Fruit fly (Drosophila melanogaster) whole organism, embryonic: Measurements from ENCODE around the gene Polr1H.

Experiments
- Asciz ChIP-seq: fragments of 200-800 bp; sonication (Bioruptor generic); optimal IDR thresholded peaks from 2 replicates; lab custom pipeline; 2017; ENCODE audit warnings: missing biosample characterization, mild to moderate bottlenecking, missing genetic modification characterization, missing genetic modification reagents
- CG10366 ChIP-seq: fragments of 200-800 bp; sonication (Bioruptor generic); IDR thresholded peaks from 2 replicates; pipeline ENCODE4 v1.3.6; 2022; ENCODE audit warnings: missing biosample characterization, missing genetic modification characterization
- CG10959 ChIP-seq: fragments of 200-800 bp; sonication (Bioruptor generic); IDR thresholded peaks from 2 replicates; pipeline ENCODE4 v1.3.6; 2022; ENCODE audit warnings: missing biosample characterization, missing genetic modification characterization
- CG12236 ChIP-seq: fragments of 200-800 bp; sonication (Bioruptor generic); optimal IDR thresholded peaks from 2 replicates; lab custom pipeline; 2016; ENCODE audit warnings: missing biosample characterization, missing genetic modification characterization
- CG12659 ChIP-seq: fragments of 200-800 bp; sonication (Bioruptor generic); optimal IDR thresholded peaks from 3 replicates; lab custom pipeline; 2017; ENCODE audit warnings: mild to moderate bottlenecking, missing biosample characterization, missing genetic modification reagents, missing genetic modification characterization
- CG13424 ChIP-seq: fragments of 200-800 bp; sonication (Bioruptor generic); optimal IDR thresholded peaks from 2 replicates; lab custom pipeline; 2019; ENCODE audit warnings: missing biosample characterization, mild to moderate bottlenecking, missing genetic modification characterization, moderate library complexity
- CG14050 ChIP-seq: fragments of 200-800 bp; sonication (Bioruptor generic); IDR thresholded peaks from 3 replicates; pipeline ENCODE4 v1.3.6; 2022; ENCODE audit warnings: missing biosample characterization, missing genetic modification characterization
- CG14710 ChIP-seq: fragments of 200-800 bp; sonication (Bioruptor generic); optimal IDR thresholded peaks from 3 replicates; lab custom pipeline; 2019; ENCODE audit warnings: missing biosample characterization, mild to moderate bottlenecking, missing genetic modification characterization, moderate library complexity
- CG14965 ChIP-seq: fragments of 200-800 bp; sonication (Bioruptor generic); optimal IDR thresholded peaks from 2 replicates; lab custom pipeline; 2016; ENCODE audit warnings: missing biosample characterization, missing genetic modification characterization, borderline replicate concordance
- CG17328 ChIP-seq: fragments of 200-800 bp; sonication (Bioruptor generic); IDR thresholded peaks from 2 replicates; pipeline ENCODE4 v1.3.6; 2022; ENCODE audit warnings: missing biosample characterization, missing genetic modification characterization
- CG2202 ChIP-seq: fragments of 200-800 bp; sonication (Bioruptor generic); optimal IDR thresholded peaks from 2 replicates; lab custom pipeline; 2018; ENCODE audit warnings: missing biosample characterization, mild to moderate bottlenecking, missing genetic modification characterization
- CG30403 ChIP-seq: fragments of 200-800 bp; sonication (Bioruptor generic); optimal IDR thresholded peaks from 3 replicates; lab custom pipeline; 2016; ENCODE audit warnings: missing biosample characterization, missing genetic modification characterization
- CG3726 ChIP-seq: fragments of 200-800 bp; sonication (Bioruptor generic); IDR thresholded peaks from 3 replicates; pipeline ENCODE4, ENCODE4 v1.3.6; 2022; ENCODE audit warnings: missing biosample characterization, missing genetic modification characterization
- CG42726 ChIP-seq: fragments of 200-800 bp; sonication (Bioruptor generic); IDR thresholded peaks from 2 replicates; pipeline ENCODE4 v1.3.6; 2022; ENCODE audit warnings: missing biosample characterization, missing genetic modification characterization; ENCODE audit not compliant: partially characterized antibody
- CG6765 ChIP-seq: fragments of 200-800 bp; sonication (Bioruptor generic); optimal IDR thresholded peaks from 3 replicates; lab custom pipeline; 2017; ENCODE audit warnings: missing biosample characterization, mild to moderate bottlenecking, missing genetic modification characterization
- CG7271 ChIP-seq: fragments of 200-800 bp; sonication (Bioruptor generic); optimal IDR thresholded peaks from 2 replicates; lab custom pipeline; 2018; ENCODE audit warnings: missing biosample characterization, mild to moderate bottlenecking, missing genetic modification characterization, moderate library complexity
- CG7357 ChIP-seq: fragments of 200-800 bp; sonication (Bioruptor generic); IDR thresholded peaks from 3 replicates; pipeline ENCODE4 v1.3.6; 2022; ENCODE audit warnings: missing biosample characterization, missing genetic modification characterization
- CG7745 ChIP-seq: fragments of 200-800 bp; sonication (Bioruptor generic); optimal IDR thresholded peaks from 2 replicates; lab custom pipeline; 2018; ENCODE audit warnings: missing biosample characterization, mild to moderate bottlenecking, missing genetic modification characterization, moderate library complexity
- CoRest ChIP-seq: fragments of 200-800 bp; sonication (Bioruptor generic); optimal IDR thresholded peaks from 3 replicates; lab custom pipeline; 2018; ENCODE audit warnings: missing biosample characterization, mild to moderate bottlenecking, missing genetic modification characterization, moderate library complexity
- D19A ChIP-seq: fragments of 200-800 bp; optimal IDR thresholded peaks from 3 replicates; lab custom pipeline; 2019; ENCODE audit warnings: missing biosample characterization, mild to moderate bottlenecking, missing genetic modification characterization, moderate library complexity
- Dref ChIP-seq: fragments of 200-800 bp; sonication (Bioruptor generic); IDR thresholded peaks from 2 replicates; pipeline ENCODE4 v1.3.6; 2022; ENCODE audit warnings: missing biosample characterization, missing genetic modification characterization
- Ets65A ChIP-seq: fragments of 200-800 bp; sonication (Bioruptor generic); peaks from one replicate; lab custom pipeline; 2016; ENCODE audit warnings: missing biosample characterization, missing genetic modification characterization
- GATAe ChIP-seq: fragments of 200-800 bp; sonication (Bioruptor generic); conservative IDR thresholded peaks from 2 replicates; pipeline ENCODE4 v1.3.6; 2022; ENCODE audit warnings: missing biosample characterization, missing genetic modification characterization
- Gsc ChIP-seq: fragments of 200-800 bp; sonication (Bioruptor generic); IDR thresholded peaks from 2 replicates; pipeline ENCODE4 v1.3.6; 2022; ENCODE audit warnings: missing biosample characterization, missing genetic modification characterization
- H15 ChIP-seq: fragments of 200-800 bp; sonication (Bioruptor generic); IDR thresholded peaks from 3 replicates; pipeline ENCODE4 v1.3.6; 2022; ENCODE audit warnings: missing biosample characterization, missing genetic modification characterization
- HLH4C ChIP-seq: fragments of 200-800 bp; sonication (Bioruptor generic); IDR thresholded peaks from 3 replicates; pipeline ENCODE4 v1.3.6; 2022; ENCODE audit warnings: missing biosample characterization, missing genetic modification characterization; ENCODE audit not compliant: partially characterized antibody
- Optix ChIP-seq: fragments of 200-800 bp; sonication (Bioruptor generic); IDR thresholded peaks from 3 replicates; pipeline ENCODE4 v1.3.6; 2022; ENCODE audit warnings: missing biosample characterization, missing genetic modification characterization
- Poxn ChIP-seq: fragments of 200-800 bp; sonication (Bioruptor generic); IDR thresholded peaks from 2 replicates; pipeline ENCODE4 v1.3.6; 2022; ENCODE audit warnings: missing biosample characterization, missing genetic modification characterization
- Sox100B ChIP-seq: fragments of 200-800 bp; sonication (Bioruptor generic); optimal IDR thresholded peaks from 3 replicates; lab custom pipeline; 2018; ENCODE audit warnings: missing biosample characterization, mild to moderate bottlenecking, missing genetic modification characterization
- Sry-β ChIP-seq: fragments of 200-800 bp; sonication (Bioruptor generic); optimal IDR thresholded peaks from 2 replicates; lab custom pipeline; 2018; ENCODE audit warnings: missing biosample characterization, mild to moderate bottlenecking, missing genetic modification characterization, moderate library complexity
- Ssrp ChIP-seq: fragments of 200-800 bp; sonication (Bioruptor generic); optimal IDR thresholded peaks from 2 replicates; lab custom pipeline; 2018; ENCODE audit warnings: missing biosample characterization, mild to moderate bottlenecking, missing genetic modification characterization, moderate library complexity
- Stat92E ChIP-seq, 3 experiments: fragments of >200 bp in 2 of 3; fragments of 200-800 bp in 1 of 3; sonication (Bioruptor generic) in 1 of 3; optimal IDR thresholded peaks; 2 replicates each; lab custom pipeline; 2017 to 2019; ENCODE audit warnings: missing biosample characterization in 3 of 3, missing genetic modification characterization in 3 of 3, mild to moderate bottlenecking in 1 of 3, moderate library complexity in 1 of 3
- Usf ChIP-seq: fragments of 200-800 bp; sonication (Bioruptor generic); optimal IDR thresholded peaks from 2 replicates; lab custom pipeline; 2017; ENCODE audit warnings: missing genotype, missing biosample characterization, missing genetic modification characterization
- ara ChIP-seq: fragments of 200-800 bp; sonication (Bioruptor generic); IDR thresholded peaks from 2 replicates; pipeline ENCODE4 v1.3.6; 2022; ENCODE audit warnings: missing biosample characterization, missing genetic modification characterization
- cwo ChIP-seq: fragments of 200-800 bp; sonication (Bioruptor generic); optimal IDR thresholded peaks from 3 replicates; lab custom pipeline; 2017; ENCODE audit warnings: missing biosample characterization, missing genetic modification characterization, mild to moderate bottlenecking, moderate library complexity, missing genetic modification reagents
- dan ChIP-seq: fragments of 200-800 bp; sonication (Bioruptor generic); IDR thresholded peaks from 2 replicates; pipeline ENCODE4 v1.3.6; 2022; ENCODE audit warnings: missing biosample characterization, missing genetic modification characterization
- eyg ChIP-seq: fragments of 200-800 bp; sonication (Bioruptor generic); optimal IDR thresholded peaks from 3 replicates; lab custom pipeline; 2016; ENCODE audit warnings: missing biosample characterization, missing genetic modification characterization
- fd102C ChIP-seq: fragments of 200-800 bp; sonication (Bioruptor generic); optimal IDR thresholded peaks from 2 replicates; lab custom pipeline; 2018; ENCODE audit warnings: missing biosample characterization, mild to moderate bottlenecking, missing genetic modification characterization, moderate library complexity
- fru ChIP-seq: fragments of >200 bp; optimal IDR thresholded peaks from 2 replicates; lab custom pipeline; 2017
- gce ChIP-seq: fragments of 200-800 bp; sonication (Bioruptor generic); IDR thresholded peaks from 3 replicates; pipeline ENCODE4 v1.3.6; 2022; ENCODE audit warnings: missing biosample characterization, missing genetic modification characterization
- gcm ChIP-seq: fragments of 200-800 bp; sonication (Bioruptor generic); optimal IDR thresholded peaks from 2 replicates; lab custom pipeline; 2019; ENCODE audit warnings: missing biosample characterization, mild to moderate bottlenecking, missing genetic modification characterization, moderate library complexity
- grau ChIP-seq: fragments of 200-800 bp; optimal IDR thresholded peaks from 3 replicates; lab custom pipeline; 2019; ENCODE audit warnings: missing biosample characterization, mild to moderate bottlenecking, missing genetic modification characterization, moderate library complexity
- ham ChIP-seq: fragments of 200-800 bp; sonication (Bioruptor generic); IDR thresholded peaks from 2 replicates; pipeline ENCODE4 v1.3.6; 2022; ENCODE audit warnings: missing biosample characterization, missing genetic modification characterization
- maf-S ChIP-seq: fragments of 200-800 bp; sonication (Bioruptor generic); optimal IDR thresholded peaks from 2 replicates; lab custom pipeline; 2016; ENCODE audit warnings: missing biosample characterization, missing genetic modification characterization
- mld ChIP-seq: fragments of 200-800 bp; sonication (Bioruptor generic); IDR thresholded peaks from 3 replicates; pipeline ENCODE4 v1.3.6; 2022; ENCODE audit warnings: missing biosample characterization, missing genetic modification characterization; ENCODE audit not compliant: partially characterized antibody
- pnt ChIP-seq: fragments of 200-800 bp; sonication (Bioruptor generic); optimal IDR thresholded peaks from 3 replicates; lab custom pipeline; 2016; ENCODE audit warnings: missing biosample characterization, missing genetic modification characterization
- ranshi ChIP-seq: fragments of 200-800 bp; sonication (Bioruptor generic); IDR thresholded peaks from 2 replicates; pipeline ENCODE4 v1.3.6; 2022; ENCODE audit warnings: missing biosample characterization, missing genetic modification characterization
- stwl ChIP-seq: fragments of 200-800 bp; sonication (Bioruptor generic); optimal IDR thresholded peaks from 3 replicates; lab custom pipeline; 2018; ENCODE audit warnings: missing biosample characterization, mild to moderate bottlenecking, missing genetic modification characterization, moderate library complexity
- tap ChIP-seq: fragments of 200-800 bp; optimal IDR thresholded peaks from 3 replicates; lab custom pipeline; 2019; ENCODE audit warnings: missing biosample characterization, mild to moderate bottlenecking, missing genetic modification characterization, moderate library complexity
- tin ChIP-seq: fragments of 200-800 bp; sonication (Bioruptor generic); optimal IDR thresholded peaks from 3 replicates; lab custom pipeline; 2016; ENCODE audit warnings: missing biosample characterization, missing genetic modification characterization
- zfh2 ChIP-seq: fragments of 200-800 bp; sonication (Bioruptor generic); optimal IDR thresholded peaks from 2 replicates; lab custom pipeline; 2016; ENCODE audit warnings: missing biosample characterization, missing genetic modification characterization

Gene Polr1H

dm6 chr3R:21808622-21809347 lies 31.1 kb upstream of the Polr1H start (continued):
- TF ChIP-seq eyg (GFP tag; lab: Kevin White, UChicago), result no peak
- TF ChIP-seq fd102C (GFP tag; lab: Kevin White, UChicago), result no peak
- TF ChIP-seq stwl (tag; lab: Kevin White, UChicago), result no peak
- TF ChIP-seq Optix (GFP tag; lab: Robert Waterston, UW), result no peak
- no peak for TF ChIP-seq CG7745 (tag; lab: Kevin White, UChicago)
- TF ChIP-seq ranshi (GFP tag; lab: Robert Waterston, UW), result no peak
- no peak for TF ChIP-seq Usf (GFP tag; lab: Kevin White, UChicago)
- TF ChIP-seq Asciz (GFP tag; lab: Kevin White, UChicago), result no peak
- no peak for TF ChIP-seq GATAe
- no peak for TF ChIP-seq CG6765 (GFP tag; lab: Kevin White, UChicago)
- no peak for TF ChIP-seq Dref (GFP tag; lab: Robert Waterston, UW)
- no peak for TF ChIP-seq CG7271 (tag; lab: Kevin White, UChicago)
- no peak for TF ChIP-seq CG7357 (GFP tag; lab: Robert Waterston, UW)
- no peak for TF ChIP-seq CoRest (tag; lab: Kevin White, UChicago)
- no peak for TF ChIP-seq Ssrp (tag; lab: Kevin White, UChicago)
- no peak for TF ChIP-seq Stat92E (GFP tag; optimal IDR thresholded peaks at IDR 0.05; lab: Kevin White, UChicago)
- no peak for TF ChIP-seq CG12236 (GFP tag; lab: Kevin White, UChicago)
- TF ChIP-seq CG14965 (GFP tag; lab: Kevin White, UChicago), result no peak
- peak; percentile 47 for TF ChIP-seq cwo (GFP tag; lab: Kevin White, UChicago)
- no peak for TF ChIP-seq Sry-β (GFP tag; lab: Kevin White, UChicago)
- no peak for TF ChIP-seq mld (GFP tag; lab: Robert Waterston, UW)
- no peak for TF ChIP-seq CG2202 (tag; lab: Kevin White, UChicago)
- TF ChIP-seq CG10366, result no peak
- TF ChIP-seq dan (GFP tag; lab: Robert Waterston, UW), result no peak
- peak; percentile 69 for TF ChIP-seq Ets65A (GFP tag; lab: Kevin White, UChicago)
- no peak for TF ChIP-seq tin (GFP tag; lab: Kevin White, UChicago)
- TF ChIP-seq CG13424 (tag; lab: Kevin White, UChicago), result no peak
- TF ChIP-seq Sox100B (GFP tag; lab: Kevin White, UChicago), result peak; percentile 8
- no peak for TF ChIP-seq ara (GFP tag; lab: Robert Waterston, UW)
- TF ChIP-seq CG42726, result no peak
- TF ChIP-seq CG12659 (GFP tag; lab: Kevin White, UChicago), result peak; percentile 4
- TF ChIP-seq Poxn (GFP tag; lab: Robert Waterston, UW), result no peak
- TF ChIP-seq pnt (GFP tag; lab: Kevin White, UChicago), result no peak
- no peak for TF ChIP-seq gcm
- TF ChIP-seq CG10959 (GFP tag; lab: Robert Waterston, UW), result no peak
- no peak for TF ChIP-seq maf-S (GFP tag; lab: Kevin White, UChicago)
- TF ChIP-seq HLH4C, result no peak
- TF ChIP-seq CG14050 (GFP tag; lab: Robert Waterston, UW), result no peak
- TF ChIP-seq CG3726 (GFP tag; lab: Robert Waterston, UW), result no peak
- TF ChIP-seq tap (tag; lab: Kevin White, UChicago), result no peak
- peak; percentile 30 for TF ChIP-seq CG30403 (GFP tag; lab: Kevin White, UChicago)
- TF ChIP-seq D19A (tag; lab: Kevin White, UChicago), result no peak
- no peak for TF ChIP-seq H15
- no peak for TF ChIP-seq CG17328 (GFP tag; lab: Robert Waterston, UW)
- TF ChIP-seq Gsc, result no peak
- TF ChIP-seq gce, result no peak
- no peak for TF ChIP-seq CG14710 (tag; lab: Kevin White, UChicago)
- TF ChIP-seq zfh2 (GFP tag; lab: Kevin White, UChicago), result no peak
- peak; percentile 42 for TF ChIP-seq grau (tag; lab: Kevin White, UChicago)
- TF ChIP-seq ham (GFP tag; lab: Robert Waterston, UW), result no peak
- TF ChIP-seq fru (lab: Kevin White, UChicago), result no peak
